Fruit fly (Drosophila melanogaster) whole organism, larva: ENCODE measurements around the gene CG42460.
"Not testable (repeated sequence)": the region's sequence is repeated elsewhere in the genome, so short reads cannot be mapped to it uniquely, and the experiment has no call there.

ENCODE experiments used
- noc ChIP-seq: fragments of 200-800 bp; sonication (Bioruptor generic); optimal IDR thresholded peaks from 3 replicates; lab custom pipeline; 2019; ENCODE audit warnings: missing biosample characterization, mild to moderate bottlenecking, missing genetic modification characterization, moderate library complexity

Gene CG42460

dm6 chr2L:3388396-3388795 is at the start of gene CG42460:
CG42460 (minus strand) TSS chr2L:3388496.
- TF ChIP-seq noc (tag; lab: Kevin White, UChicago), result not testable (repeated sequence)

DNA sequence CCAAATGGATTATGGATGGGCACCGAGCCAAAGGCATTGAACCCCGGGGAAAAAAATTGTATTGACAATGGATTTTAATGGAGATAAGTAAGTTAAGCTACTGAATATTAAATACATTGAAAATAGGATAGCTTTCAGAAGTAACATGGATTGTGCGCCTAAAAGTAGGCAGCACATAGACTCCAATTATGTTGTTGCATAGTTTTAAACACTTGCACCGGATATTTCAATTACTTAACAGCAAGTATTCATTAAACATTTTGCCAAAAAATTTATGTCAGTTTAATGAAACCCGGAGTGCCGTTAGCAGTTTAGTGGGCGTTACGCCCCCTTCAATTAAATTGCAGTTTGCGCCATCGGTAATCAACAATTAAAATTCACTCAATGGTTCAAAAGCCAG is 49.8 kb upstream of the CG42460 start:
- TF ChIP-seq noc (tag; lab: Kevin White, UChicago), result no peak

dm6 chr2L:3437068-3437467 is 48.8 kb upstream of the CG42460 start:
- no peak for TF ChIP-seq noc (tag; lab: Kevin White, UChicago)

- no peak for TF ChIP-seq noc (tag; lab: Kevin White, UChicago)
These were observed 48.1 kb upstream of the CG42460 start for dm6 chr2L:3436347-3436746.

- no peak for TF ChIP-seq noc (tag; lab: Kevin White, UChicago)
These were observed 46.8 kb upstream of the CG42460 start for dm6 chr2L:3435086-3435485.

dm6 chr2L:3428419-3429097 is 40.3 kb upstream of the CG42460 start:
- TF ChIP-seq noc (tag; lab: Kevin White, UChicago), result no peak

DNA sequence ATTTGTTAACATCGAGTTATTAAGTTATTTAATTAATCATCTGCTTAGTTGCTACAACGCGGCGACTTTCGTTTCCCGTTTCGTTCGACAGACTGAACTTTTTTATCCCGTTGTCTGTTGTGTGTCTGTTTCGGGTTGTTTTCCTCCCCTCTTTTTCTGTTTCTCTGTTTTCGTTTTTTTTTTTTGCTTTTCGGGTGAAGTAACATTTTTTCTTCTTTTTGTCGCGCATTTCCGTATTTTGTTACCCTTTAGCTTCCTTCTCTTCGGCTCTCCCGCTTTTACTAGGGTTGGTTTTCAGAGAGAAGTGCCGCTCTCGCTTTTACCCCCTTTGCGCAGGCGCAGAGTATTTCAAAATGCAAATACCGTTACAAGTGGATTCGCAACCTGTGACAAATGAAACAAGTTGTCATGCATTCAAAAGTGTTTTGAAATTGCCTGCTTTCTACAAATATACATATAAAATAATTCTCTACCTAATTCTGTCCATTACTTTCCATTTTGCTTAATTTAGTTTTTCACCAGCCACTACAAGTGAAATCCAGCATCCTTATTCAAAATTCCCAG is 38.5 kb upstream of the CG42460 start, which contains the start of gene Pgant2:
Gene Pgant2 (minus strand): TSS at position 51 of the 564 bp plus-strand sequence.
- TF ChIP-seq noc (tag; lab: Kevin White, UChicago), result no peak

DNA sequence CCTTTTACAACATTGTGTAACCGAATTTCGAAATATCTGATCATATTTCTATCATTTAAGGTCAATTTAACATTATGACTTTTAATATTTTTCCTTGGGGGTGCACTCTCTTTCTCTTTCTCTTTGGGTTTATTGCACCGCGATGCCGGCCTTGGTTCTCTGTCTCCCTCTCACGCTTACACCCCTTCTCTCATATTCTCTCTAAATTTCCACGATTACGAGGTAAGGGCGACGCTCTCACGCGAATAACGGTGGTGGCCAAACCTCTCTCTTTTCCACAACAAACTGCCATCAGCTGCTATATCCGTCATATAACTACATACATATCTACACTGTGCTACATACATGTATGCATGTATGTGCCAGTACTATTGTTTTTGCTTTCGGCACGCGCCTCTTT is 37.7 kb upstream of the CG42460 start:
- no peak for TF ChIP-seq noc (tag; lab: Kevin White, UChicago)

DNA sequence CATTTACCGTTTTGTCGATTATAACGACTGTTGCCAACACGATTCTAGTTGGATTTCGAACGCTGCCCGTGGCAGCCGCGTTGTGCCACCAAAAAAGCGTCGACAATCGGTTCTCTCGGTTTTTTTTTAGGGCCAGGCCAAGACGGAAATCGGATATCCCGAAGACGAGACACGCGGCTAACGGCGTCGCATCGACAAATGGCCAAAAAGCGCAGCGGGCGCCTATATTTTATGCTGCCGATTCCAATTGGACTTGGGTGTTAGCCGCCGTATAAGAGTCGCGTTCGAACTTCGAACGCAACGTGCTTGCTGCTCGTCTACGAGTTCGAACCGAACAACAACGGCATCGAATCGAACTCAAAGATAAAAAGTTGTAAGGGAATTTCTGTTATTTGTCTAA is 34.5 kb upstream of the CG42460 start:
- TF ChIP-seq noc (tag; lab: Kevin White, UChicago), result no peak

- TF ChIP-seq noc (tag; lab: Kevin White, UChicago), result no peak
These were observed 29.3 kb upstream of the CG42460 start for dm6 chr2L:3417613-3418012.

DNA sequence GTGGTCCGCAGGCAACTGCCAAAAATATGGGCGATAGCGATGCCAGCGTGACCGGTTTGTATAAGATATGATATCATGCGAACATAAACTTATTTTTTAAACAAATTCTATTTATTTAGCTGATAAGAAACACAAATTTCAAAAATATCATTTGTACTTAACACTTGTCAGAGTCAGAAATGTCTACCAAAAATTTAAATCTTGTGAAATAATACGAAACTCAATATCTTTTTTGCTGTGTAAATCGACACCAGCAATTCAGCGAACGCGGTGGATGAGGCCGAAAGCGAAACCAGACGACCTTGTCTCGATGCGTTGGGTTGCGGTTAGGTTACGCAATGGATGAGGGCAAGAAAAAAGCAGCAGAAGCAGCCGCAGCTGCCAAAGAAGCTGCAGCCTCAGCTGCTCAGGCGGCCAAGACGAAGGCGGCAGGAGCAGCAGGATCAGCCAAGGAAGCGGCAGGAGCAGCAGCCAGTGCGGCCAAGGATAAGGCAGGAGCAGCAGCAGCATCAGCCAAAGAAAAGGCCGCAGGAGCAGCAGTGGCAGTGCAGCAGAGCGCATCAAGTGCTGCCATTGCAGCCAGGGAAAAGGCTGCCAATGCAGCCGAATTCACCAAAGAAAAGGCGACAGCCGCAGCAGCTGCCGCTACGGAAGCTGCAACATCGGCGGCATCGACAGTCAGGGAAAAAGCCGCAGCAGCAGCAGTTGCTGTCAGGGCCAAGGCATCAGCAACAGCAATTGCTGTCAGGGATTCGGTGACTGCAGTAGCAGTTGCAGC is 28.4 kb upstream of the CG42460 start, which contains the start of gene CG31952:
Gene CG31952 (plus strand): TSS at position 167 of the 778 bp plus-strand sequence.
- TF ChIP-seq noc (tag; lab: Kevin White, UChicago), result peak; percentile 2

dm6 chr2L:3410260-3410659 is 22.0 kb upstream of the CG42460 start, which contains the start of gene CG8840:
CG8840 (plus strand) TSS chr2L:3410560.
- no peak for TF ChIP-seq noc (tag; lab: Kevin White, UChicago)

dm6 chr2L:3407722-3408121 is 19.4 kb upstream of the CG42460 start:
- no peak for TF ChIP-seq noc (tag; lab: Kevin White, UChicago)

DNA sequence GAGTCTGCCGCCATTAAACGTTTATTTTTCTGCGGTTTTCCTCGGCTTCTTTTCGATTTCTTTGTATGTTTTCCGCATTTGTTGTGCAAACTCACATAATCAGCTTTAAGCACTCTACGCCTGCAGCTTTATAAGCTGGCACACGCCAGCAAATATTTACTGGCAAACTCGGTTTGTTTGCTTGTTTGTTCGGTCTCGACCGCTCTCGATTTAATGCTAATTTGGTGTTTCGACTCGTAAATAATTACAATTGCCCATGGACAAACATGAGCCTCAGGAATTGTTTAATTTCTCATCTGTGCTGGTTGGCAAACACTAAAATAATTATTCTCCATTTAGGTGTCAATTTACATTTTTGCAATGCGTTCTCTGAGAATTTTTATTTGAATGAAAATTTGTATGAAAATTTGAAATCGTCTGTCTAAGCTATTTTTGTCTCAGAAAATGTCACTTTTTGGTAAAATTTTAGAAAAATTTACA is 9.3 kb upstream of the CG42460 start, which contains the start of gene CG34175:
Gene CG34175 (plus strand): TSS at position 430 of the 480 bp plus-strand sequence.
- TF ChIP-seq noc (tag; lab: Kevin White, UChicago), result no peak

- TF ChIP-seq noc (tag; lab: Kevin White, UChicago), result no peak
These were observed 653 bp downstream of the CG42460 start, which contains the start of gene Sfp23F for dm6 chr2L:3387643-3388042. Sfp23F (minus strand) TSS chr2L:3387743.

DNA sequence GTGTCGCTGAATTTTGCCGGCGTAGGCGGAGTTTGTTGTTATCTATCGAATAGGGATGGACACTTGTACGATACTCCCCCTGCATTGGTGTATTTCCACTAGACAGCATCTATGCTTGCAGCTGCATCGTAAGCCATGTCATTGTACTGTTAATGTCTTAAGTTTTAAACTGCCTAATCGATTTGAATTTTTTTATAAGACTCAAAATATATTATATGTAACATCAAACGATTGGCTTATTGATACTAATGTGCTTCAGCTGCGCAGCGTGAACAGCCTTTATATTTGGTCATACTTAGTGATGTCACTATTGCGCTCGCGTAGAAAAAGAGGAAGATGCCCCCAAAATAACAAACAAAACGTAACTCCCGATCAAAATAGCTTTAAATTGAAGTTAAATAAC is 11.6 kb downstream of the CG42460 start, which contains the start of the genes CG9662 and Ptpa:
Gene CG9662 (minus strand): TSS at position 54 of the 403 bp plus-strand sequence.
Gene Ptpa (plus strand): TSS at position 319 of the 403 bp plus-strand sequence.
- no peak for TF ChIP-seq noc (tag; lab: Kevin White, UChicago)
